Fruit fly (Drosophila melanogaster) whole organism, wandering third instar larva: ENCODE results near the gene EMC4.
A peak's percentile ranks its signal among the peaks of the same experiment; 100 is the strongest.

ENCODE experiments used
- Abd-B ChIP-seq: fragments of >200 bp; optimal IDR thresholded peaks from 2 replicates; lab custom pipeline; 2017; ENCODE audit warnings: missing biosample characterization, missing genetic modification characterization
- CG32264 ChIP-seq: fragments of 200-800 bp; sonication (Bioruptor generic); optimal IDR thresholded peaks from 2 replicates; lab custom pipeline; 2016; ENCODE audit warnings: missing biosample characterization, missing genetic modification characterization
- Dif ChIP-seq: fragments of 200-275, 200-300 bp; sonication (Bioruptor generic); optimal IDR thresholded peaks from 2 replicates; lab custom pipeline; 2018; ENCODE audit warnings: missing biosample characterization, missing genetic modification characterization; ENCODE audit not compliant: partially characterized antibody
- GATAd ChIP-seq: sonication (Bioruptor generic); optimal IDR thresholded peaks from 2 replicates; lab custom pipeline; 2016; ENCODE audit warnings: missing biosample characterization, missing genetic modification characterization
- Hr78 ChIP-seq: fragments of >200 bp; optimal IDR thresholded peaks from 2 replicates; lab custom pipeline; 2017; ENCODE audit warnings: missing biosample characterization, missing genetic modification characterization
- brk ChIP-seq: fragments of 200-800 bp; sonication (Bioruptor generic); optimal IDR thresholded peaks from 2 replicates; lab custom pipeline; 2016; ENCODE audit warnings: missing biosample characterization, mild to moderate bottlenecking, missing genetic modification characterization
- h ChIP-seq: fragments of 200-800 bp; sonication (Bioruptor generic); optimal IDR thresholded peaks from 3 replicates; lab custom pipeline; 2016; ENCODE audit warnings: missing biosample characterization, mild to moderate bottlenecking, missing genetic modification characterization
- lola ChIP-seq: fragments of >200 bp; optimal IDR thresholded peaks from 2 replicates; lab custom pipeline; 2017; ENCODE audit warnings: missing biosample characterization, missing genetic modification characterization
- psq ChIP-seq: fragments of 200-800 bp; sonication (Bioruptor generic); optimal IDR thresholded peaks from 3 replicates; lab custom pipeline; 2017; ENCODE audit warnings: missing biosample characterization, mild to moderate bottlenecking, missing genetic modification characterization, moderate library complexity
- usp ChIP-seq: fragments of >200 bp; optimal IDR thresholded peaks from 2 replicates; lab custom pipeline; 2017; ENCODE audit warnings: missing biosample characterization, missing genetic modification characterization

DNA sequence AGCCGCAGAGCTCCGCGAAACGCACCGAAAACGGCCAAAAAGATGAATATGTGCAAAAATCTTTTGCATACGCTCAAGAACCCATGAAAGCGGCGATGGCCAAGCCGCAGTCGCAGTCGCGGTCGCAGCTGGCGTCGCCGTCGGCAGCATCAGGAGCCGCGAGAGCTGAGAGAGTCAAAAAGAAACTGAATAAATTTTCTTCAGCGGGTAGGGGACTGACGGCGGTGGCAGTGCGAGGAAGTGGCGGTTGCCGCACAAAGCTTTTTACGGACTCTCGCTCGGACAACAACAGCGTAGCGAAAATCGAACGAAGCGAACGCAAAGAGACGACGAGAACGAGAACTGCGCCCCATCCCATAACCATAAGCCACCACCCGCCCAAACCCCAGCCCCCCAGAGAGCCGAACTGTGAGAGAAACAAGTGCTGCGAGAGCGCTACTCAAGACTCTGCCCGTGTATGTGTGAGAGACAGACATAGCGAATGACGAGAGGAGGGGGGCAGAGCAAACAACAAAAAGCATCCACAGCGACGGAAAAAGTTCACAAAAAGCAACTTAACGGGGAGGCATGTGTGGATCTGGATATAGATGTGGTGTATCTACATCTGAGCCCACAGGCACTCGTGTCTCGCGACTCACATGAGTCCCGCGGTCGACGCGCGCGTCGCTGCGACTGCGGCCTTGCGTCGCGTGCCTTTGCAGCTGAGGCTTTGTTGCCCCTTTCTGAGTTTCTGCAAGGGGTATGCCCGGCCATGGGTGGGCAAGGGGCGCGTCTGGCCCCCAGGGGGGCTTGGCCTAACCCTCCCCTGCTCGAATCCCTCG, 32.7 kb downstream of the EMC4 start, which contains the start of gene jim:
- TF ChIP-seq Abd-B (GFP tag; lab: Kevin White, UChicago), result no peak
- TF ChIP-seq h (GFP tag; lab: Kevin White, UChicago), result peak; percentile 87
- peak; percentile 95 for TF ChIP-seq Dif (GFP tag; lab: Kevin White, UChicago)
- TF ChIP-seq CG32264, result no peak
- TF ChIP-seq GATAd, result no peak
- no peak for TF ChIP-seq usp (GFP tag; lab: Kevin White, UChicago)
- no peak for TF ChIP-seq lola (GFP tag; lab: Kevin White, UChicago)
- TF ChIP-seq Hr78 (GFP tag; lab: Kevin White, UChicago), result no peak
- TF ChIP-seq brk (GFP tag; lab: Kevin White, UChicago), result peak; percentile 10
- TF ChIP-seq psq (GFP tag; lab: Kevin White, UChicago), result peak; percentile 95
